Worm (Caenorhabditis elegans) whole organism, young adult: ENCODE results near the gene F20B10.3.

Experiments
- B0035.1 ChIP-seq: sonication (generic microtip); optimal IDR thresholded peaks from 2 replicates; lab custom pipeline; 2016; ENCODE audit warnings: missing genetic modification characterization, mild to moderate bottlenecking, missing compliant biosample characterization, missing genotype, missing genetic modification reagents
- B0261.1 ChIP-seq: sonication (generic microtip); optimal IDR thresholded peaks from 2 replicates; lab custom pipeline; 2016; ENCODE audit warnings: mild to moderate bottlenecking, missing genetic modification characterization, moderate library complexity, missing compliant biosample characterization
- C06A6.2 ChIP-seq: fragments of 200-800 bp; sonication (Bioruptor generic); conservative IDR thresholded peaks from 2 replicates; pipeline ENCODE4 v1.3.6; 2022; ENCODE audit warnings: missing genetic modification characterization, missing compliant biosample characterization
- C17E4.6 ChIP-seq: fragments of 200-800 bp; sonication (Bioruptor generic); IDR thresholded peaks from 2 replicates; pipeline ENCODE4 v1.3.6; 2022; ENCODE audit warnings: missing genetic modification reagents, missing genetic modification characterization, missing compliant biosample characterization
- D2030.7 ChIP-seq: fragments of 200-800 bp; sonication (Bioruptor generic); IDR thresholded peaks from 2 replicates; pipeline ENCODE4 v1.3.6; 2022; ENCODE audit warnings: missing genetic modification reagents, missing genetic modification characterization, missing compliant biosample characterization
- F52B5.7 ChIP-seq: sonication (generic microtip); optimal IDR thresholded peaks from 2 replicates; lab custom pipeline; 2016; ENCODE audit warnings: mild to moderate bottlenecking, missing genetic modification characterization, missing compliant biosample characterization
- F55B11.4 ChIP-seq: sonication (generic microtip); optimal IDR thresholded peaks from 2 replicates; lab custom pipeline; 2016; ENCODE audit warnings: missing compliant biosample characterization, missing genetic modification characterization, borderline replicate concordance; ENCODE audit not compliant: insufficient read depth
- F57C9.4 ChIP-seq: sonication (generic microtip); optimal IDR thresholded peaks from 2 replicates; lab custom pipeline; 2017; ENCODE audit warnings: mild to moderate bottlenecking, missing genetic modification characterization, missing compliant biosample characterization
- T26A5.8 ChIP-seq: sonication (generic microtip); optimal IDR thresholded peaks from 2 replicates; lab custom pipeline; 2016; ENCODE audit warnings: missing genetic modification characterization, missing compliant biosample characterization
- Y53F4B.3 ChIP-seq: fragments of 200-800 bp; sonication (Bioruptor generic); IDR thresholded peaks from 2 replicates; pipeline ENCODE4 v1.3.6; 2022; ENCODE audit warnings: missing genetic modification reagents, missing genetic modification characterization, missing compliant biosample characterization
- Y79H2A.3 ChIP-seq: fragments of 200-800 bp; sonication (Bioruptor generic); conservative IDR thresholded peaks from 2 replicates; pipeline ENCODE4 v1.3.6; 2022; ENCODE audit warnings: missing genetic modification reagents, missing genetic modification characterization, missing compliant biosample characterization
- Y95B8A.8 ChIP-seq: fragments of 200-800 bp; sonication (Bioruptor generic); IDR thresholded peaks from 2 replicates; pipeline ENCODE4 v1.3.6; 2022; ENCODE audit warnings: missing genetic modification reagents, missing genetic modification characterization, missing compliant biosample characterization
- ZK185.1 ChIP-seq: sonication (generic microtip); optimal IDR thresholded peaks from 2 replicates; lab custom pipeline; 2016; ENCODE audit warnings: mild to moderate bottlenecking, missing genetic modification characterization, missing compliant biosample characterization; ENCODE audit not compliant: poor library complexity, severe bottlenecking
- akir-1 ChIP-seq: fragments of 200-800 bp; sonication (Bioruptor generic); optimal IDR thresholded peaks from 2 replicates; lab custom pipeline; 2018; ENCODE audit warnings: mild to moderate bottlenecking, missing genetic modification characterization, moderate library complexity, missing compliant biosample characterization
- atf-7 ChIP-seq: sonication (generic microtip); optimal IDR thresholded peaks from 2 replicates; lab custom pipeline; 2017; ENCODE audit warnings: mild to moderate bottlenecking, missing genetic modification characterization, missing compliant biosample characterization
- attf-3 ChIP-seq: fragments of 200-800 bp; sonication (Bioruptor generic); conservative IDR thresholded peaks from 2 replicates; pipeline ENCODE4 v1.3.6; 2022; ENCODE audit warnings: missing genetic modification reagents, missing genetic modification characterization, missing compliant biosample characterization
- attf-6 ChIP-seq: fragments of 200-800 bp; sonication (Bioruptor generic); IDR thresholded peaks from 2 replicates; pipeline ENCODE4 v1.3.6; 2022; ENCODE audit warnings: missing genetic modification reagents, missing genetic modification characterization, missing compliant biosample characterization
- cebp-2 ChIP-seq: fragments of 200-800 bp; sonication (Bioruptor generic); IDR thresholded peaks from 2 replicates; pipeline ENCODE4 v1.3.6; 2022; ENCODE audit warnings: missing genetic modification characterization, missing compliant biosample characterization
- ceh-100 ChIP-seq: fragments of 200-800 bp; sonication (Bioruptor generic); IDR thresholded peaks from 2 replicates; pipeline ENCODE4 v1.3.6; 2022; ENCODE audit warnings: missing genetic modification reagents, missing genetic modification characterization, missing compliant biosample characterization
- ceh-27 ChIP-seq: fragments of 200-800 bp; sonication (Bioruptor generic); optimal IDR thresholded peaks from 2 replicates; lab custom pipeline; 2018; ENCODE audit warnings: mild to moderate bottlenecking, missing genetic modification characterization, moderate library complexity, missing compliant biosample characterization
- ceh-40 ChIP-seq: fragments of 200-800 bp; sonication (Bioruptor generic); IDR thresholded peaks from 2 replicates; pipeline ENCODE4 v1.3.6; 2022; ENCODE audit warnings: missing genetic modification characterization, missing compliant biosample characterization
- dpff-1 ChIP-seq: sonication (generic microtip); optimal IDR thresholded peaks from 2 replicates; lab custom pipeline; 2017; ENCODE audit warnings: mild to moderate bottlenecking, missing genetic modification characterization, missing compliant biosample characterization
- egl-18 ChIP-seq: fragments of 200-800 bp; sonication (Bioruptor generic); IDR thresholded peaks from 2 replicates; pipeline ENCODE4 v1.3.6; 2022; ENCODE audit warnings: missing genetic modification reagents, missing genetic modification characterization, missing compliant biosample characterization
- egl-44 ChIP-seq: fragments of 200-800 bp; sonication (Bioruptor generic); IDR thresholded peaks from 2 replicates; pipeline ENCODE4 v1.3.6; 2022; ENCODE audit warnings: missing genetic modification reagents, missing genetic modification characterization, missing compliant biosample characterization
- ets-4 ChIP-seq: fragments of 200-800 bp; sonication (Bioruptor generic); optimal IDR thresholded peaks from 2 replicates; lab custom pipeline; 2018; ENCODE audit warnings: mild to moderate bottlenecking, missing genetic modification characterization, missing compliant biosample characterization
- fkh-3 ChIP-seq: sonication (generic microtip); optimal IDR thresholded peaks from 2 replicates; lab custom pipeline; 2016; ENCODE audit warnings: mild to moderate bottlenecking, missing genetic modification characterization, missing compliant biosample characterization
- him-1 ChIP-seq: sonication (generic microtip); optimal IDR thresholded peaks from 2 replicates; lab custom pipeline; 2016; ENCODE audit warnings: missing genotype, missing genetic modification reagents, missing genetic modification characterization, missing compliant biosample characterization
- hmg-1.2 ChIP-seq: fragments of 200-800 bp; sonication (Bioruptor generic); IDR thresholded peaks from 2 replicates; pipeline ENCODE4 v1.3.6; 2022; ENCODE audit warnings: missing genetic modification reagents, missing genetic modification characterization, missing compliant biosample characterization
- hsf-1 ChIP-seq: fragments of 200-800 bp; sonication (Bioruptor generic); IDR thresholded peaks from 2 replicates; pipeline ENCODE4 v1.3.6; 2022; ENCODE audit warnings: missing genetic modification reagents, missing genetic modification characterization, missing compliant biosample characterization
- lin-40 ChIP-seq: sonication (generic microtip); optimal IDR thresholded peaks from 2 replicates; lab custom pipeline; 2016; ENCODE audit warnings: missing genetic modification characterization, mild to moderate bottlenecking, missing compliant biosample characterization, missing genotype, missing genetic modification reagents
- lir-1 ChIP-seq: fragments of 200-800 bp; sonication (Bioruptor generic); conservative IDR thresholded peaks from 2 replicates; pipeline ENCODE4 v1.3.6; 2022; ENCODE audit warnings: missing genetic modification reagents, missing genetic modification characterization, missing compliant biosample characterization
- lsl-1 ChIP-seq: fragments of 200-800 bp; sonication (Bioruptor generic); optimal IDR thresholded peaks from 2 replicates; lab custom pipeline; 2018; ENCODE audit warnings: mild to moderate bottlenecking, missing genetic modification characterization, moderate library complexity, missing compliant biosample characterization
- madf-6 ChIP-seq: fragments of 200-800 bp; sonication (Bioruptor generic); IDR thresholded peaks from 2 replicates; pipeline ENCODE4 v1.3.6; 2022; ENCODE audit warnings: missing genetic modification reagents, missing genetic modification characterization, missing compliant biosample characterization
- mes-4 ChIP-seq: sonication (generic microtip); optimal IDR thresholded peaks from 2 replicates; lab custom pipeline; 2016; ENCODE audit warnings: missing genotype, missing genetic modification characterization, missing compliant biosample characterization
- nfyb-1 ChIP-seq: fragments of 200-800 bp; sonication (Bioruptor generic); IDR thresholded peaks from 2 replicates; pipeline ENCODE4 v1.3.6; 2022; ENCODE audit warnings: missing genetic modification reagents, missing genetic modification characterization, missing compliant biosample characterization
- pha-4 ChIP-seq: fragments of 150-350 bp; sonication (generic microtip); optimal IDR thresholded peaks from 2 replicates; lab custom pipeline; 2014; ENCODE audit warnings: missing biosample characterization, missing genetic modification reagents, missing genetic modification characterization
- rec-8 ChIP-seq, 2 experiments: sonication (generic microtip); optimal IDR thresholded peaks; 2 replicates each; lab custom pipeline; 2016; ENCODE audit warnings: mild to moderate bottlenecking in 2 of 2, missing genetic modification characterization in 2 of 2, missing genetic modification reagents in 2 of 2, missing genotype in 2 of 2, missing biosample characterization in 1 of 2, missing compliant biosample characterization in 1 of 2, moderate library complexity in 1 of 2
- snpc-1.3 ChIP-seq: sonication (generic microtip); optimal IDR thresholded peaks from 2 replicates; lab custom pipeline; 2017; ENCODE audit warnings: missing genetic modification characterization, mild to moderate bottlenecking, missing compliant biosample characterization, antibody characterized with exemption, moderate library complexity, missing genotype, missing genetic modification reagents; ENCODE audit not compliant: insufficient read depth
- snpc-3.4 ChIP-seq: sonication (generic microtip); optimal IDR thresholded peaks from 2 replicates; lab custom pipeline; 2017; ENCODE audit warnings: missing genetic modification characterization, mild to moderate bottlenecking, missing compliant biosample characterization, antibody characterized with exemption, moderate library complexity, missing genotype, missing genetic modification reagents
- sptf-2 ChIP-seq: fragments of 200-800 bp; sonication (Bioruptor generic); optimal IDR thresholded peaks from 2 replicates; lab custom pipeline; 2018; ENCODE audit warnings: mild to moderate bottlenecking, missing genetic modification characterization, missing compliant biosample characterization
- tbp1 ChIP-seq: fragments of 200-800 bp; sonication (Bioruptor generic); optimal IDR thresholded peaks from 2 replicates; lab custom pipeline; 2018; ENCODE audit warnings: mild to moderate bottlenecking, missing genetic modification characterization, missing compliant biosample characterization
- unc-130 ChIP-seq: sonication (generic microtip); optimal IDR thresholded peaks from 2 replicates; lab custom pipeline; 2016; ENCODE audit warnings: missing genetic modification reagents, missing genetic modification characterization, missing compliant biosample characterization
- zfh-2 ChIP-seq: fragments of 200-800 bp; sonication (Bioruptor generic); conservative IDR thresholded peaks from 2 replicates; pipeline ENCODE4 v1.3.6; 2022; ENCODE audit warnings: missing genetic modification reagents, missing genetic modification characterization, missing compliant biosample characterization
- zim-3 ChIP-seq: sonication (generic microtip); optimal IDR thresholded peaks from 2 replicates; lab custom pipeline; 2017; ENCODE audit warnings: mild to moderate bottlenecking, missing genetic modification characterization, moderate library complexity, missing compliant biosample characterization
- ztf-25 ChIP-seq: fragments of 200-800 bp; sonication (Bioruptor generic); IDR thresholded peaks from 2 replicates; pipeline ENCODE4 v1.3.6; 2022; ENCODE audit warnings: missing genetic modification reagents, missing genetic modification characterization, missing compliant biosample characterization
- ztf-28 ChIP-seq: fragments of 200-800 bp; sonication (Bioruptor generic); IDR thresholded peaks from 2 replicates; pipeline ENCODE4 v1.3.6; 2022; ENCODE audit warnings: missing genetic modification reagents, missing genetic modification characterization, missing compliant biosample characterization
- ztf-3 ChIP-seq: fragments of 200-800 bp; sonication (Bioruptor generic); optimal IDR thresholded peaks from 2 replicates; lab custom pipeline; 2018; ENCODE audit warnings: mild to moderate bottlenecking, missing genetic modification characterization, missing compliant biosample characterization

The F20B10.3 gene

DNA sequence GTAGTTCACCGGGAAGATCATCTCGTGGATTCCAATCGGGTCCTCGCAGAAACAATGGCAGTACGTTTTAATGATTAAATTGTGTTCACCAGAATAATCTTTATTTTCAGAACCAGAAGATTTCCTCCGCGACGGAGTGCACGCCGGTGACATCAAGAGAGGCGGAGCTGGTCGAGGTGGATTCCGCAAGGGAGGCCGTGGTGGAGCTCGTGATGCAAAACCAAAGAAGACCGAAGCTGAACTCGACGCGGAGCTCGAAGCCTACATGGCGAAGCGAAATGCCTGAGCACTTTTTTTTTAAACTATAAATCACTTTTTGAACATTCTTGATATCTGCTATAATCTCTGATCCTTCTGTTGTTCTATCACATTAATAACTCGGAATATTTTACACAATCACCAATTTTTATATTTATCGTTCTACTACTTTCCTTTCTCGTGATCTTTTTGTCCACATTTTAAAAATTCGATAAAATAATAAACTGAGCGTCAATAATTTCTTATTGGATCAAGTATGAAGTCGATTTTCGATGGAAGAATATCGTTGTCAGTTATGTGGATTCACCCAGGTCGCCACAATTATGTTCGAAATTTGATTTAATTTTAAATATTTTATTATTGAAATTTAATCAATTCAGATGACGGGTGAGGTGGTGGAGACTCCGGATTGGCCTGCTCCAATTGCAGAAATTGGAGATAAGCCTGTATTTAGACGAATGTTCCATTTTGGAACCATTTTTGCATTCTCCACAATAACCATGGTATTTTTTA is 43.5 kb upstream of the F20B10.3 start, which contains the start of gene dhhc-6 (continued):
- TF ChIP-seq fkh-3 (no peak), unc-130 (no peak), zfh-2 (GFP tag; lab: Robert Waterston, UW) (peak; percentile 70), mes-4 (tag; lab: Kevin White, UChicago) (no peak), nfyb-1 (GFP tag; lab: Robert Waterston, UW) (no peak), B0261.1 (no peak), B0035.1 (tag; lab: Kevin White, UChicago) (no peak), ceh-100 (GFP tag; lab: Robert Waterston, UW) (no peak), ztf-25 (GFP tag; lab: Robert Waterston, UW) (no peak), atf-7 (no peak), attf-6 (GFP tag; lab: Robert Waterston, UW) (0 out of 2 replicates have a peak, but pooled peaks have one; percentile 43), zim-3 (tag; lab: Kevin White, UChicago) (no peak), lsl-1 (no peak), madf-6 (GFP tag; lab: Robert Waterston, UW) (peak; percentile 19; the same call in 1 of the 2 replicates), akir-1 (GFP tag; lab: Kevin White, UChicago) (no peak), pha-4 (tag; lab: Kevin White, UChicago) (no peak), F57C9.4 (tag; lab: Kevin White, UChicago) (no peak), dpff-1 (tag; lab: Kevin White, UChicago) (no peak), snpc-3.4 (tag; lab: Kevin White, UChicago) (no peak), attf-3 (GFP tag; lab: Robert Waterston, UW) (no peak), him-1 (tag; lab: Kevin White, UChicago) (no peak), lir-1 (GFP tag; lab: Robert Waterston, UW) (no peak), ZK185.1 (tag; lab: Kevin White, UChicago) (no peak), ceh-40 (no peak), ceh-27 (no peak), hmg-1.2 (no peak; the same call in 1 of the 2 replicates), egl-18 (no peak), F52B5.7 (tag; lab: Kevin White, UChicago) (no peak), hsf-1 (GFP tag; lab: Robert Waterston, UW) (0 out of 2 replicates have a peak, but pooled peaks have one; percentile 30), lin-40 (tag; lab: Kevin White, UChicago) (no peak), Y79H2A.3 (GFP tag; lab: Robert Waterston, UW) (no peak), ets-4 (GFP tag; lab: Kevin White, UChicago) (no peak), sptf-2 (GFP tag; lab: Kevin White, UChicago) (no peak), T26A5.8 (no peak), rec-8 (tag; optimal IDR thresholded peaks at IDR 0.05; lab: Kevin White, UChicago) (no peak), ztf-28 (GFP tag; lab: Robert Waterston, UW) (no peak), tbp1 (GFP tag; lab: Kevin White, UChicago) (no peak), Y53F4B.3 (GFP tag; lab: Robert Waterston, UW) (no peak), C06A6.2 (GFP tag; lab: Robert Waterston, UW) (no peak), egl-44 (GFP tag; lab: Robert Waterston, UW) (no peak), C17E4.6 (GFP tag; lab: Robert Waterston, UW) (no peak), D2030.7 (GFP tag; lab: Robert Waterston, UW) (no peak), snpc-1.3 (tag; lab: Kevin White, UChicago) (no peak), F55B11.4 (tag; lab: Kevin White, UChicago) (no peak), cebp-2 (GFP tag; lab: Robert Waterston, UW) (no peak), Y95B8A.8 (GFP tag; lab: Robert Waterston, UW) (peak; percentile 58; the same call in 1 of the 2 replicates), ztf-3 (GFP tag; lab: Kevin White, UChicago) (no peak)
